Worm (Caenorhabditis elegans) whole organism, late embryonic: ENCODE results near the gene cest-35.1.

Source experiments
- ets-4 ChIP-seq: sonication (generic microtip); optimal IDR thresholded peaks from 2 replicates; lab custom pipeline; 2016; ENCODE audit warnings: missing genetic modification characterization, missing compliant biosample characterization
- ztf-16 ChIP-seq: sonication (generic microtip); optimal IDR thresholded peaks from 2 replicates; lab custom pipeline; 2017; ENCODE audit warnings: missing genetic modification characterization, missing compliant biosample characterization

cest-35.1 gene

DNA sequence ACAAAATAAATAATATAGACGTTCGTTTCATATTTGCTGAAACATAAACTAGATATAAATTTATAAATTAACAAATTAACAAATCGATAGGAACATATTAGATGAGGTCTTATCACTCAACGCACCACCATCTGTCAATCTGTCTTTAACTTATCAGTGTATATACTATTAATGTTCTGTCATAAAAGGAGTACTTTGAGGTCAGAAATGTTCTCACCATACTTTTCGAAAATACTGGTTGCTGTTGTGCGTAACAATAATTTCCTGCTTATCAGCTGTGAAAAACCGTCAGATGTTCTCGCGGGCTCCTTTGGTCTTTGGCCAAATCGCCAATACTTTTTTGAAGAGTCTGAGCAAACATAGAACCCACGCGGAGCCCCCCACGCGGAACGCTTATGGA is 50.4 kb downstream of the cest-35.1 start, which contains the start of gene C03A7.13:
Gene C03A7.13 (minus strand): TSS at position 43 of the 400 bp plus-strand sequence.
- no peak for TF ChIP-seq ztf-16
- no peak for TF ChIP-seq ets-4 (tag; lab: Kevin White, UChicago)
